Worm (Caenorhabditis elegans): Measurements from ENCODE around the gene C02H6.3.

DNA sequence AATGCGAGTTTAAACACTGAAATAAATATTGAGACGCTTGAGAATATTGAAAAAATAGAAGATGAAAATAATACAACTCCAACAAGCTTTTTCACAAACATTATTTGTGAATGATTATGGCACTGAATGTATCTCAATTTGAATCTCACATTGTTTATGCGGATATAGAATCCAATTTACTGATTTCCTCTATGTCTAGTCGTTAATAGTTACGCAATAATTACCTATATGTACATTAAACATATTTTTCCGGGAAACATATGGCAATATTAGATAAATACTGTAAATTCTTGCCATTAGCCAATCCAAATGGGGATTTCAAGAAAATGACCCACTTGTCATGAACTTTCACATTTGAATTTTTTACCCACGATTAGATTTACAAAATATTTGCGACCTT lies 7.7 kb upstream of the C02H6.3 start, which contains the start of gene srx-9:
- no peak for TF ChIP-seq nhr-77 (tag; optimal IDR thresholded peaks at IDR 0.05)
- no peak for TF ChIP-seq dmd-4 (tag; optimal IDR thresholded peaks at IDR 0.05)
- TF ChIP-seq elt-1 (tag; optimal IDR thresholded peaks at IDR 0.05): no peak
- TF ChIP-seq snpc-4 (tag; optimal IDR thresholded peaks at IDR 0.05): no peak
- TF ChIP-seq egl-27 (tag; optimal IDR thresholded peaks at IDR 0.05): no peak
- TF ChIP-seq fos-1 (tag; optimal IDR thresholded peaks at IDR 0.05): no peak
- no peak for TF ChIP-seq lsy-2 (tag; optimal IDR thresholded peaks at IDR 0.05)
- no peak for TF ChIP-seq ztf-1 (GFP tag; conservative IDR thresholded peaks at IDR 0.05)
- TF ChIP-seq nhr-25 (tag; optimal IDR thresholded peaks at IDR 0.05): no peak
- TF ChIP-seq aly-2 (tag; optimal IDR thresholded peaks at IDR 0.05): no peak
- TF ChIP-seq zag-1 (tag; optimal IDR thresholded peaks at IDR 0.05): no peak
- TF ChIP-seq ceh-82 (tag; optimal IDR thresholded peaks at IDR 0.05): no peak
- TF ChIP-seq nhr-11 (tag; optimal IDR thresholded peaks at IDR 0.05): no peak
